Fruit fly (Drosophila melanogaster) whole organism: ENCODE results near the gene Tango6.

Source experiments
- CG8478 ChIP-seq: fragments of >200 bp; optimal IDR thresholded peaks from 2 replicates; lab custom pipeline; 2018; ENCODE audit warnings: inconsistent platforms
- pan ChIP-seq: fragments of >200 bp; optimal IDR thresholded peaks from 2 replicates; lab custom pipeline; 2017

dm6 chr2L:18948724-18949108 is 20.1 kb upstream of the Tango6 start, which contains the start of gene CG10428:
- TF ChIP-seq pan (lab: Kevin White, UChicago): no peak
- TF ChIP-seq CG8478: no peak
